Worm (Caenorhabditis elegans): ENCODE data around the gene olrn-1.
A peak's percentile ranks its signal among the peaks of the same experiment; 100 is the strongest.

The olrn-1 gene

DNA sequence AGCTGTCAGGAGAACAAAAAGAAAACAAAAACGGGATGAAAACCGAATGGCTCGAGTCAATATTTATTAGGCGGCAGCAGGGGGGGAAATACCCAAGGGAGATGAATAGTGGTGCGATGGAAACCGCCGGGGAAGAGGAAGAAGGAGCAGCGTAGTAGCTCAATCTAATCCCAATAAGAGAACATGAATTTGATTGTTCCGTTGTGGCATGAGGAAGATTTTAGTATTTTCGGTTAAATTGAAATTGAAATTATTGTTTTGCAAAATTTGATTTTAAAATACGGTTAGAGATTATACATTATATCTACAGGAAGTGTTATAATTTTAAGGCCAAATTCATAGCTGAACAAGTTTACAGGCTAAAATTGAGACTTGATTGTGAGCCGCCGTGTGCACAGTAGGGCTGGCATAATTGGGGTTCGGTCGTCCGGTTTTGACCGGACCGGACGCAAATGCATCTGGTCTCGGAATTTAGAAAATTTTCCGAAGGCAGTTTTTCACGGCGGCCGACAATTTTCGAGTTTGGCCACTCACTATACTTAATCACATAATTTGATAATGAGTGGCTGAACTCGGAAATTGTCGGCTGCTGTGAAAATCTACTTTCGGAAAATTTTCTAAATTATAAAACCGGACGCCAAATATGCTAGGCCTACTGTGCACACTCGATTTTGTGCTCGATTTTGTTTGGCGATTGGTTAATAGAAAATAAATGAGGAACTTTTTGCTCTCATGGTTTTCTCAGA, 14.7 kb downstream of the olrn-1 start:
- TF ChIP-seq ceh-2 (tag; optimal IDR thresholded peaks at IDR 0.05) = no peak
- no peak for TF ChIP-seq C38D4.7 (GFP tag; optimal IDR thresholded peaks at IDR 0.05)
- peak; percentile 83 for TF ChIP-seq unc-42 (tag; optimal IDR thresholded peaks at IDR 0.05)

DNA sequence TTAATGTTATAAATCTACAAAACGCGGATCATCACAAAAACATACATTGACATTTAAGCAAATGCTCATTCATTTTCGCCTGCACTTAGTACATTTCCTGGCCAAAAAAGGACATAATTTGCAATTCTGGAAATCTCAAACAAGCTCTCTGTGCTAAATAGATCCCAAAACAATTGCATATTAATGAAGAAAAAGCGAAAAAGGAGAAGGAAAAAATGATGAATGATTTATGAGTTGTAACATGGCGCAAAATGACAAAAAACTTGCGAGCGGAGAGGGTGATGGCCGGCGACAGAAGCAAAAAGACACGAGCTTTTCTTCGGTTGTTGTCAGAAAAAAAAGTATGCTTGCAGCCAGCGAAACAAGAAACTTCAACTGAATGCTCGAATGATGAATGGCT, 17.4 kb downstream of the olrn-1 start:
- TF ChIP-seq pqm-1 (tag; optimal IDR thresholded peaks at IDR 0.05) (no peak), ztf-16 (tag; optimal IDR thresholded peaks at IDR 0.05) (no peak), elt-2 (tag; optimal IDR thresholded peaks at IDR 0.05) (no peak), F13H6.1 (tag; optimal IDR thresholded peaks at IDR 0.05) (no peak), dmd-4 (tag; optimal IDR thresholded peaks at IDR 0.05; ENCODE audit: borderline replicate concordance) (no peak), che-1 (tag; optimal IDR thresholded peaks at IDR 0.05) (no peak), eyg-1 (tag; optimal IDR thresholded peaks at IDR 0.05) (no peak), dve-1 (tag; optimal IDR thresholded peaks at IDR 0.05) (no peak)

DNA sequence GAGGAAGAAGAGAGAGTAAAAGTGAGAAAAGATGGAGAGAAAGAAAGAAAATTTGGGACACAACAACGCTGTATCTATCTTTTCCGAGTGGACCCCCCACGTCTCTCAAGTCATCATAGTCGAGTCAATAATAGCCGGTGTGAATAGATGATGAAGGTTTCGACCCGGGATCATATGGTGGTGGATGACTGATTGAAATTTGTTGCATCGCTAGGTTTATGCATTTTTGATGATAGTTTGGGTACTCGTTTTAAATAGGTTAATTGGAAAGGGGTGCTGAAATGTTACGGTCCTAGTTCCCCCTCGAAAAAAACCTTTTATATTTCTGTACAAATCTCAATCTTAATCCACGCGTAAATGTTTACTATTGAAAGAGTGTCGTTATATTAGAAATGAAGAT, 18.1 kb downstream of the olrn-1 start:
- no peak for TF ChIP-seq F13H6.1 (tag; optimal IDR thresholded peaks at IDR 0.05)
- TF ChIP-seq npax-4 (tag; optimal IDR thresholded peaks at IDR 0.05) = no peak
- TF ChIP-seq T23F11.4 (GFP tag; optimal IDR thresholded peaks at IDR 0.05) = no peak
- no peak for TF ChIP-seq zip-5 (tag; optimal IDR thresholded peaks at IDR 0.05)
- TF ChIP-seq ets-4 (tag; optimal IDR thresholded peaks at IDR 0.05) = no peak
- TF ChIP-seq ceh-30 (tag; optimal IDR thresholded peaks at IDR 0.05) = no peak
- TF ChIP-seq lim-6 (tag; optimal IDR thresholded peaks at IDR 0.05) = no peak
- no peak for TF ChIP-seq ceh-18 (tag; optimal IDR thresholded peaks at IDR 0.05)
- TF ChIP-seq mec-3 (tag; optimal IDR thresholded peaks at IDR 0.05; ENCODE audit: borderline replicate concordance) = no peak
- TF ChIP-seq ahr-1 (tag; optimal IDR thresholded peaks at IDR 0.05) = no peak
- TF ChIP-seq tbx-2 (tag; optimal IDR thresholded peaks at IDR 0.05) = no peak

DNA sequence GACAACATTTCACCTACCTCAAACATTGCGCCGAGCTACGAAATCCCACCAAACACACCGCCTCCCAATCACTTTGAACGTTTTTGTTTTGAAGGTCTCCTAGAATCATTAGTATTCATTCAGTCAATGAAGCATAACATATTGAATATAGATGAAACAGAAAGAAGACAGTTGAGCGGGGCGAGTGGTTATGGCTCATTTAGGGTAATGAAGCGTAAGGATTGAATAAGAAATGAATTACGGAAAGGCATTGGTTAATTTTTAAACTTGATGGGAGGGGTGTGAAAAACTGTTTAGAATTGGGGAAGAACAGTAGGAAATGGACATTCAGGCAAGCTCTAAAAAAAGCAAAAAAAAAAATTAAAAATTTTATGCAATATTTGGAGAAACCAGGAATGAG, 20.4 kb downstream of the olrn-1 start, which contains the start of gene lron-3:
Gene lron-3, minus strand, starts transcription at position 101 of the 400 bp plus-strand sequence.
- no peak for TF ChIP-seq madf-2 (tag; optimal IDR thresholded peaks at IDR 0.05)
- TF ChIP-seq pha-4 (tag; optimal IDR thresholded peaks at IDR 0.05) = no peak
- TF ChIP-seq ceh-9 (tag; optimal IDR thresholded peaks at IDR 0.05) = no peak
- TF ChIP-seq ets-4 (tag; optimal IDR thresholded peaks at IDR 0.05) = no peak
- no peak for TF ChIP-seq F13H6.1 (tag; optimal IDR thresholded peaks at IDR 0.05)

DNA sequence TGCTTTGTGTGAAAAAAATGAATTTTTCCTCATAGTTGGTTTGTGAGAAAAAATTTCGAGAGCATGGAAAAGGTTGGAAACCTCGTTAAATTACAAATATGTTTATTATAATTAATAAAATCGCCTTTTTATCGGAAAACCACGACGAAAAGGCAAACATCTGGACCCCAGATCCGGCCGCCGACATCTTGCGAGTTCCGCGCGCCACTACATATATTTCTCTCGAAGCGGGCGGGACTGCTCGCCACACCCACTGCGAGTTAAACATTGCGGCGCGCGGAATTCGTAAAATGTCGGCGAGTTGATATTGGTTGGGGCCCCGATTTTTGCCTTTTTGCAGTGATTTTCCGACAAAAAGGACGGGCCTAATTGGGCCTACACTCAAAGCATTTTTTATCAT, 22.0 kb downstream of the olrn-1 start:
- TF ChIP-seq sox-2 (GFP tag; IDR thresholded peaks at IDR 0.05) = no peak
- no peak for TF ChIP-seq hlh-6 (tag; optimal IDR thresholded peaks at IDR 0.05)
- TF ChIP-seq ceh-9 (tag; optimal IDR thresholded peaks at IDR 0.05) = no peak
- TF ChIP-seq pax-1 (tag; optimal IDR thresholded peaks at IDR 0.05) = no peak
- TF ChIP-seq pag-3 (tag; optimal IDR thresholded peaks at IDR 0.05; ENCODE audit: borderline replicate concordance) = no peak
- no peak for TF ChIP-seq sdc-2 (tag; optimal IDR thresholded peaks at IDR 0.05)
- no peak for TF ChIP-seq fax-1 (tag; optimal IDR thresholded peaks at IDR 0.05)
- no peak for TF ChIP-seq pqm-1 (tag; optimal IDR thresholded peaks at IDR 0.05)
- no peak for TF ChIP-seq odd-2 (tag; optimal IDR thresholded peaks at IDR 0.05)
- no peak for TF ChIP-seq ceh-45 (GFP tag; IDR thresholded peaks at IDR 0.05)
- no peak for TF ChIP-seq sox-4 (tag; optimal IDR thresholded peaks at IDR 0.05)
- no peak for TF ChIP-seq elt-2 (tag; optimal IDR thresholded peaks at IDR 0.05)
- TF ChIP-seq pat-9 (tag; optimal IDR thresholded peaks at IDR 0.05) = no peak
- TF ChIP-seq syd-9 (tag; optimal IDR thresholded peaks at IDR 0.05) = no peak
- no peak for TF ChIP-seq ceh-24 (tag; optimal IDR thresholded peaks at IDR 0.05)

Data from whole organism, late embryonic.